Worm (Caenorhabditis elegans): ENCODE results near the gene C17H11.6.

Gene C17H11.6

DNA sequence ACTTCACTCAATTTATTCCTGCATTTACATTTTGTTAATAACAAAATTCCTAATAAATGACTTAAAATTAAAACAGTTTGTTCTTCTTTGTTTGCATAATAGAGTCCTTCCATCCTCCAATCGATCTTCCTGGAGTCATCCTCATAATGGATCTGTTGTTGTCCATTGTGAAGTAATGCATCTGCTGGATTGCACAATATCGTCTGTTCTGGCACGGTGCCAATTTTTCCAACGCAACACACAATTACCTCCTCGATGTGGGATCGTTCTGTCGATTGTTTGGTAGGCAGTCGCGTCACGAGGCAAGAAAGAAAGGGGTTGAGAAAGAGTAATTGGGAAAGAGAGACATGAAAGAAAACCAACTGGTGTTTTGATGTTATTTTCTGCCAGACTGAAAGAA, 43.6 kb downstream of the C17H11.6 start (continued):
- TF ChIP-seq dmd-6 (GFP tag; IDR thresholded peaks at IDR 0.05) (no peak), mxl-3 (GFP tag; optimal IDR thresholded peaks at IDR 0.05) (no peak), hlh-11 (tag; optimal IDR thresholded peaks at IDR 0.05) (peak; percentile 1), unc-62 (GFP tag; optimal IDR thresholded peaks at IDR 0.05 in 1 of 2) (no peak), unc-62 (tag; optimal IDR thresholded peaks at IDR 0.05) (no peak), mes-2 (tag; optimal IDR thresholded peaks at IDR 0.05; ENCODE audit: poor library complexity, severe bottlenecking) (peak; percentile 51), daf-19 (GFP tag; conservative IDR thresholded peaks at IDR 0.05) (no peak), F10B5.3 (tag; optimal IDR thresholded peaks at IDR 0.05) (no peak), rbr-2 (tag; optimal IDR thresholded peaks at IDR 0.05) (peak; percentile 29), zip-2 (tag; optimal IDR thresholded peaks at IDR 0.05) (no peak), ceh-32 (tag; optimal IDR thresholded peaks at IDR 0.05; ENCODE audit: poor library complexity) (no peak), arid-1 (GFP tag; conservative IDR thresholded peaks at IDR 0.05) (no peak), egl-27 (tag; optimal IDR thresholded peaks at IDR 0.05) (no peak), lin-38 (GFP tag; IDR thresholded peaks at IDR 0.05) (no peak), hlh-30 (tag; optimal IDR thresholded peaks at IDR 0.05; ENCODE audit: insufficient read depth) (peak; percentile 27), unc-130 (GFP tag; optimal IDR thresholded peaks at IDR 0.05) (no peak), mxl-2 (GFP tag; conservative IDR thresholded peaks at IDR 0.05) (no peak), mep-1 (tag; optimal IDR thresholded peaks at IDR 0.05) (peak; percentile 55), unc-39 (tag; optimal IDR thresholded peaks at IDR 0.05) (no peak), fkh-10 (GFP tag; optimal IDR thresholded peaks at IDR 0.05) (no peak), ZK337.2 (GFP tag; IDR thresholded peaks at IDR 0.05) (no peak), ceh-28 (tag; optimal IDR thresholded peaks at IDR 0.05) (no peak), nhr-10 (tag; optimal IDR thresholded peaks at IDR 0.05) (no peak), lin-15B (tag; optimal IDR thresholded peaks at IDR 0.05) (no peak), mdl-1 (tag; optimal IDR thresholded peaks at IDR 0.05) (peak in 1 of 2 experiments; percentile 50), ces-1 (GFP tag; optimal IDR thresholded peaks at IDR 0.05) (no peak), ceh-62 (tag; optimal IDR thresholded peaks at IDR 0.05) (no peak), saeg-2 (GFP tag; IDR thresholded peaks at IDR 0.05) (no peak)

DNA sequence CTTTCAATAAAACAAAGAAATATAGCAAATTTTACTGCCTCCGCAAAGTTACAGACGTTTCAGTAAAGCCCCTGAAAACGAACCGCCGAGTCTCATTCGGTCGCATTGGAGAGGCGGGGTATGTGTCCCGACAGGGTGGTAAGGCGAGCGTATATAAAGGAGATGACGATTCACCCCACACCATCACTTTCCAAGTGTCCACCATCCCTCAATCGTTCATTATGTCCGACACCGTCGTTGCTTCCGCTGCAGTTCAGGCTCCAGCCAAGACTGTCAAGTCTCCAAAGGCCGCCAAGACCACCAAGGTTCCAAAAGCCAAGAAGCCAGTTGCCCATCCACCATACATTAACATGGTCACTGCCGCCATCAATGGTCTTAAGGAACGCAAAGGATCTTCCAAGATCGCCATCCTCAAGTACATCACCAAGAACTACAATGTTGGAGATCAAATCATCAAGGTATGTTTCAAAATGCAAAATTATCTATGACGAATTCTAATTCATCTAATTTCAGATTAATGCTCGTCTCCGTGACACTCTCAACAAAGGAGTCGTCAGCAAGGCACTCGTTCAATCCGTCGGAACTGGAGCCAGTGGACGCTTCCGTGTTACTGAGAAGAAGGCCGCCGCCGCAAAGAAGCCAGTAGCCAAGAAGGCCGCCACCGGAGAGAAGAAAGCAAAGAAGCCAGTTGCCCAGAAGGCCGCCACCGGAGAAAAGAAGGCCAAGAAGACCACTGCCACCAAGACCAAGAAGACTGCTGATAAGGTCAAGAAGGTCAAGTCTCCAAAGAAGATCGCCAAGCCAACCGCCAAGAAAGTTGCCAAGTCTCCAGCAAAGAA, 44.4 kb downstream of the C17H11.6 start, which contains the start of gene hil-3:
Gene hil-3, plus strand, starts transcription at position 195 of the 839 bp plus-strand sequence.
- TF ChIP-seq nhr-6 (tag; optimal IDR thresholded peaks at IDR 0.05) (peak; percentile 4), attf-4 (tag; optimal IDR thresholded peaks at IDR 0.05) (no peak), F49E8.2 (tag; optimal IDR thresholded peaks at IDR 0.05; ENCODE audit: borderline replicate concordance) (no peak), tra-1 (GFP tag; IDR thresholded peaks at IDR 0.05) (0 out of 2 replicates have a peak, but pooled peaks have one; percentile 36), hlh-30 (tag; optimal IDR thresholded peaks at IDR 0.05; ENCODE audit: insufficient read depth) (no peak), ama-1 (optimal IDR thresholded peaks at IDR 0.05) (peak; percentile 57), mep-1 (tag; optimal IDR thresholded peaks at IDR 0.05) (peak; percentile 53), Y48G9A.11 (GFP tag; IDR thresholded peaks at IDR 0.05) (no peak), Y5F2A.4 (GFP tag; optimal IDR thresholded peaks at IDR 0.05) (no peak), snpc-4 (tag; optimal IDR thresholded peaks at IDR 0.05) (no peak), mes-2 (tag; optimal IDR thresholded peaks at IDR 0.05; ENCODE audit: poor library complexity, severe bottlenecking) (peak; percentile 51), nhr-41 (GFP tag; IDR thresholded peaks at IDR 0.05) (no peak), lin-15B (tag; optimal IDR thresholded peaks at IDR 0.05) (no peak), lsy-2 (tag; optimal IDR thresholded peaks at IDR 0.05) (peak in 1 of 2 experiments; percentile 25), D1046.2 (GFP tag; IDR thresholded peaks at IDR 0.05) (no peak), rbr-2 (tag; optimal IDR thresholded peaks at IDR 0.05) (peak; percentile 44), aha-1 (tag) (peak; percentile 91), unc-62 (GFP tag; optimal IDR thresholded peaks at IDR 0.05 in 1 of 2) (peak in 1 of 2 experiments; percentile 88), unc-62 (tag; optimal IDR thresholded peaks at IDR 0.05) (no peak), dve-1 (tag; optimal IDR thresholded peaks at IDR 0.05; ENCODE audit: insufficient read depth) (peak; percentile 37), unc-39 (tag; optimal IDR thresholded peaks at IDR 0.05) (no peak), saeg-2 (GFP tag; IDR thresholded peaks at IDR 0.05) (no peak), egl-43 (GFP tag; IDR thresholded peaks at IDR 0.05) (no peak), nhr-42 (GFP tag; IDR thresholded peaks at IDR 0.05) (no peak), hmg-1.1 (GFP tag; IDR thresholded peaks at IDR 0.05) (peak; percentile 30; the same call in 1 of the 2 replicates), set-16 (GFP tag; IDR thresholded peaks at IDR 0.05) (peak; percentile 74), arid-1 (GFP tag; conservative IDR thresholded peaks at IDR 0.05) (no peak), skn-1 (tag; optimal IDR thresholded peaks at IDR 0.05) (no peak), nhr-102 (tag; optimal IDR thresholded peaks at IDR 0.05) (peak; percentile 1), madf-9 (GFP tag; conservative IDR thresholded peaks at IDR 0.05) (no peak)
